Fruit fly (Drosophila melanogaster) whole organism, embryonic: ENCODE results near the gene br.
A peak's percentile ranks its signal among the peaks of the same experiment; 100 is the strongest.

Experiments
- Atf3 ChIP-seq: fragments of 200-800 bp; sonication (Bioruptor generic); optimal IDR thresholded peaks from 3 replicates; lab custom pipeline; 2016; ENCODE audit warnings: missing biosample characterization, missing genetic modification characterization
- B-H1 ChIP-seq: fragments of 200-800 bp; sonication (Bioruptor generic); IDR thresholded peaks from 3 replicates; pipeline ENCODE4 v1.3.6; 2022; ENCODE audit warnings: missing biosample characterization, missing genetic modification characterization
- CG10366 ChIP-seq: fragments of 200-800 bp; sonication (Bioruptor generic); IDR thresholded peaks from 2 replicates; pipeline ENCODE4 v1.3.6; 2022; ENCODE audit warnings: missing biosample characterization, missing genetic modification characterization
- CG11093 ChIP-seq: fragments of 200-800 bp; sonication (Bioruptor generic); IDR thresholded peaks from 3 replicates; pipeline ENCODE4 v1.3.6; 2022; ENCODE audit warnings: missing biosample characterization, missing genetic modification characterization
- CG11560 ChIP-seq: fragments of 200-800 bp; sonication (Bioruptor generic); IDR thresholded peaks from 3 replicates; pipeline ENCODE4 v1.3.6; 2022; ENCODE audit warnings: missing biosample characterization, missing genetic modification characterization
- CG13123 ChIP-seq: fragments of 200-800 bp; sonication (Bioruptor generic); optimal IDR thresholded peaks from 2 replicates; lab custom pipeline; 2016; ENCODE audit warnings: missing biosample characterization, missing genetic modification characterization
- CG13296 ChIP-seq: fragments of 200-800 bp; sonication (Bioruptor generic); optimal IDR thresholded peaks from 3 replicates; lab custom pipeline; 2018; ENCODE audit warnings: missing biosample characterization, mild to moderate bottlenecking, missing genetic modification characterization
- CG13424 ChIP-seq: fragments of 200-800 bp; sonication (Bioruptor generic); optimal IDR thresholded peaks from 2 replicates; lab custom pipeline; 2019; ENCODE audit warnings: missing biosample characterization, mild to moderate bottlenecking, missing genetic modification characterization, moderate library complexity
- CG14050 ChIP-seq: fragments of 200-800 bp; sonication (Bioruptor generic); IDR thresholded peaks from 3 replicates; pipeline ENCODE4 v1.3.6; 2022; ENCODE audit warnings: missing biosample characterization, missing genetic modification characterization
- CG15011 ChIP-seq: fragments of 200-800 bp; sonication (Bioruptor generic); optimal IDR thresholded peaks from 3 replicates; lab custom pipeline; 2018; ENCODE audit warnings: missing biosample characterization, mild to moderate bottlenecking, missing genetic modification characterization
- CG17385 ChIP-seq: fragments of 200-800 bp; sonication (Bioruptor generic); optimal IDR thresholded peaks from 3 replicates; lab custom pipeline; 2018; ENCODE audit warnings: missing biosample characterization, mild to moderate bottlenecking, missing genetic modification characterization
- CG18599 ChIP-seq: fragments of 200-800 bp; sonication (Bioruptor generic); optimal IDR thresholded peaks from 3 replicates; lab custom pipeline; 2017; ENCODE audit warnings: missing biosample characterization, missing genetic modification characterization, mild to moderate bottlenecking, moderate library complexity, missing genetic modification reagents
- CG2116 ChIP-seq: fragments of 200-800 bp; sonication (Bioruptor generic); optimal IDR thresholded peaks from 3 replicates; lab custom pipeline; 2018; ENCODE audit warnings: missing biosample characterization, mild to moderate bottlenecking, missing genetic modification characterization
- CG2129 ChIP-seq: fragments of 200-800 bp; sonication (Bioruptor generic); IDR thresholded peaks from 2 replicates; pipeline ENCODE4 v1.3.6; 2022; ENCODE audit warnings: missing biosample characterization, missing genetic modification characterization; ENCODE audit not compliant: partially characterized antibody
- CG2199 ChIP-seq: fragments of 200-800 bp; sonication (Bioruptor generic); IDR thresholded peaks from 3 replicates; pipeline ENCODE4 v1.3.6; 2022; ENCODE audit warnings: missing biosample characterization, missing genetic modification characterization
- CG2889 ChIP-seq: fragments of 200-800 bp; sonication (Bioruptor generic); IDR thresholded peaks from 3 replicates; pipeline ENCODE4 v1.3.6; 2022; ENCODE audit warnings: missing biosample characterization, missing genetic modification characterization
- CG31441 ChIP-seq: fragments of 200-800 bp; sonication (Bioruptor generic); IDR thresholded peaks from 2 replicates; pipeline ENCODE4 v1.3.6; 2022; ENCODE audit warnings: missing biosample characterization, missing genetic modification characterization
- CG3847 ChIP-seq: fragments of 200-800 bp; sonication (Bioruptor generic); IDR thresholded peaks from 2 replicates; pipeline ENCODE4 v1.3.6; 2022; ENCODE audit warnings: missing biosample characterization, missing genetic modification characterization
- CG43689 ChIP-seq: fragments of 200-800 bp; sonication (Bioruptor generic); IDR thresholded peaks from 2 replicates; pipeline ENCODE4 v1.3.6; 2022; ENCODE audit warnings: missing biosample characterization, missing genetic modification characterization
- CG4820 ChIP-seq: fragments of 200-800 bp; sonication (Bioruptor generic); optimal IDR thresholded peaks from 3 replicates; lab custom pipeline; 2016; ENCODE audit warnings: missing biosample characterization, missing genetic modification characterization
- CG6689 ChIP-seq: fragments of 200-800 bp; sonication (Bioruptor generic); IDR thresholded peaks from 2 replicates; pipeline ENCODE4 v1.3.6; 2022; ENCODE audit warnings: missing biosample characterization, missing genetic modification characterization
- CG7556 ChIP-seq: fragments of 200-800 bp; sonication (Bioruptor generic); optimal IDR thresholded peaks from 2 replicates; lab custom pipeline; 2017; ENCODE audit warnings: missing biosample characterization, mild to moderate bottlenecking, missing genetic modification characterization
- CG8944 ChIP-seq: fragments of 200-800 bp; sonication (Bioruptor generic); optimal IDR thresholded peaks from 3 replicates; lab custom pipeline; 2016; ENCODE audit warnings: missing biosample characterization, missing genetic modification characterization
- Dad ChIP-seq: fragments of 200-800 bp; sonication (Bioruptor generic); optimal IDR thresholded peaks from 3 replicates; lab custom pipeline; 2016; ENCODE audit warnings: missing biosample characterization, missing genetic modification characterization
- Dip3 ChIP-seq: fragments of 200-800 bp; sonication (Bioruptor generic); optimal IDR thresholded peaks from 3 replicates; lab custom pipeline; 2016; ENCODE audit warnings: missing biosample characterization, missing genetic modification characterization
- Drgx ChIP-seq: fragments of 200-800 bp; sonication (Bioruptor generic); IDR thresholded peaks from 2 replicates; pipeline ENCODE4 v1.3.6; 2022; ENCODE audit warnings: missing biosample characterization, missing genetic modification characterization
- Fer2 ChIP-seq: fragments of 200-800 bp; sonication (Bioruptor generic); optimal IDR thresholded peaks from 2 replicates; lab custom pipeline; 2018; ENCODE audit warnings: missing biosample characterization, mild to moderate bottlenecking, missing genetic modification characterization, moderate library complexity
- Gug ChIP-seq: fragments of 200-800 bp; sonication (Bioruptor generic); IDR thresholded peaks from 4 replicates; pipeline ENCODE4 v1.3.6; 2022; ENCODE audit warnings: missing biosample characterization, missing genetic modification characterization
- H2.0 ChIP-seq: fragments of 200-800 bp; sonication (Bioruptor generic); IDR thresholded peaks from 2 replicates; pipeline ENCODE4 v1.3.6; 2022; ENCODE audit warnings: missing biosample characterization, missing genetic modification characterization
- HLH54F ChIP-seq: fragments of 200-800 bp; sonication (Bioruptor generic); optimal IDR thresholded peaks from 3 replicates; lab custom pipeline; 2016; ENCODE audit warnings: missing biosample characterization, missing genetic modification characterization
- Mrtf ChIP-seq: fragments of 200-800 bp; sonication (Bioruptor generic); IDR thresholded peaks from 3 replicates; pipeline ENCODE4 v1.3.6; 2022; ENCODE audit warnings: missing biosample characterization, missing genetic modification characterization
- Taf1 ChIP-seq: fragments of 200-800 bp; sonication (Bioruptor generic); IDR thresholded peaks from 2 replicates; pipeline ENCODE4 v1.3.6; 2022; ENCODE audit warnings: missing biosample characterization, missing genetic modification characterization
- Vsx1 ChIP-seq: fragments of 200-800 bp; sonication (Bioruptor generic); optimal IDR thresholded peaks from 2 replicates; lab custom pipeline; 2017; ENCODE audit warnings: missing biosample characterization, mild to moderate bottlenecking, missing genetic modification characterization, missing genetic modification reagents
- ab ChIP-seq: fragments of 200-800 bp; sonication (Bioruptor generic); optimal IDR thresholded peaks from 2 replicates; lab custom pipeline; 2016; ENCODE audit warnings: missing biosample characterization, missing genetic modification characterization
- ash1 ChIP-seq: fragments of 200-800 bp; sonication (Bioruptor generic); optimal IDR thresholded peaks from 2 replicates; lab custom pipeline; 2018; ENCODE audit warnings: missing biosample characterization, mild to moderate bottlenecking, missing genetic modification characterization
- ato ChIP-seq: fragments of 200-800 bp; sonication (Bioruptor generic); IDR thresholded peaks from 2 replicates; pipeline ENCODE4 v1.3.6; 2022; ENCODE audit warnings: missing biosample characterization, missing genetic modification characterization; ENCODE audit not compliant: partially characterized antibody
- cato ChIP-seq: fragments of 200-800 bp; sonication (Bioruptor generic); optimal IDR thresholded peaks from 2 replicates; lab custom pipeline; 2016; ENCODE audit warnings: missing biosample characterization, missing genetic modification characterization, borderline replicate concordance
- dysf ChIP-seq: fragments of 200-800 bp; sonication (Bioruptor generic); IDR thresholded peaks from 3 replicates; pipeline ENCODE4 v1.3.6; 2022; ENCODE audit warnings: missing biosample characterization, missing genetic modification characterization
- grn ChIP-seq: fragments of 200-800 bp; sonication (Bioruptor generic); optimal IDR thresholded peaks from 3 replicates; lab custom pipeline; 2017; ENCODE audit warnings: missing biosample characterization, missing genetic modification characterization
- hth ChIP-seq: fragments of >200 bp; optimal IDR thresholded peaks from 2 replicates; lab custom pipeline; 2017; ENCODE audit warnings: inconsistent platforms
- kah ChIP-seq: fragments of 200-800 bp; sonication (Bioruptor generic); optimal IDR thresholded peaks from 2 replicates; lab custom pipeline; 2018; ENCODE audit warnings: missing biosample characterization, mild to moderate bottlenecking, missing genetic modification characterization
- knrl ChIP-seq: fragments of 200-800 bp; sonication (Bioruptor generic); IDR thresholded peaks from 3 replicates; pipeline ENCODE4 v1.3.6; 2022; ENCODE audit warnings: missing biosample characterization, missing genetic modification characterization; ENCODE audit not compliant: partially characterized antibody
- mam ChIP-seq: fragments of 200-800 bp; sonication (Bioruptor generic); optimal IDR thresholded peaks from 3 replicates; lab custom pipeline; 2016; ENCODE audit warnings: missing biosample characterization, missing genetic modification characterization
- phol ChIP-seq: fragments of 200-800 bp; sonication (Bioruptor generic); optimal IDR thresholded peaks from 3 replicates; lab custom pipeline; 2018; ENCODE audit warnings: missing biosample characterization, mild to moderate bottlenecking, missing genetic modification characterization, moderate library complexity
- pzg ChIP-seq: fragments of 200-800 bp; sonication (Bioruptor generic); optimal IDR thresholded peaks from 3 replicates; lab custom pipeline; 2018; ENCODE audit warnings: missing biosample characterization, mild to moderate bottlenecking, missing genetic modification characterization, moderate library complexity
- repo ChIP-seq: fragments of 200-800 bp; sonication (Bioruptor generic); optimal IDR thresholded peaks from 2 replicates; lab custom pipeline; 2016; ENCODE audit warnings: missing biosample characterization, missing genetic modification characterization
- sc ChIP-seq, 3 experiments: fragments of >200 bp in 2 of 3; fragments of 200-800 bp in 1 of 3; sonication (Bioruptor generic) in 1 of 3; optimal IDR thresholded peaks; 2 replicates in 2 of 3; 3 replicates in 1 of 3; lab custom pipeline; 2017; ENCODE audit warnings: mild to moderate bottlenecking in 1 of 3, missing biosample characterization in 1 of 3, missing genetic modification characterization in 1 of 3, missing genetic modification reagents in 1 of 3
- trem ChIP-seq: fragments of 200-800 bp; optimal IDR thresholded peaks from 3 replicates; lab custom pipeline; 2019; ENCODE audit warnings: missing biosample characterization, mild to moderate bottlenecking, missing genetic modification characterization, moderate library complexity
- vfl ChIP-seq: fragments of 200-800 bp; sonication (Bioruptor generic); optimal IDR thresholded peaks from 2 replicates; lab custom pipeline; 2016; ENCODE audit warnings: missing biosample characterization, missing genetic modification characterization
- z ChIP-seq: fragments of 200-800 bp; sonication (Bioruptor generic); IDR thresholded peaks from 3 replicates; pipeline ENCODE4 v1.3.6; 2022; ENCODE audit warnings: missing biosample characterization, missing genetic modification characterization
- zfh1 ChIP-seq: fragments of 200-800 bp; sonication (Bioruptor generic); IDR thresholded peaks from 3 replicates; pipeline ENCODE4 v1.3.6; 2022; ENCODE audit warnings: missing biosample characterization, missing genetic modification characterization

Gene br

DNA sequence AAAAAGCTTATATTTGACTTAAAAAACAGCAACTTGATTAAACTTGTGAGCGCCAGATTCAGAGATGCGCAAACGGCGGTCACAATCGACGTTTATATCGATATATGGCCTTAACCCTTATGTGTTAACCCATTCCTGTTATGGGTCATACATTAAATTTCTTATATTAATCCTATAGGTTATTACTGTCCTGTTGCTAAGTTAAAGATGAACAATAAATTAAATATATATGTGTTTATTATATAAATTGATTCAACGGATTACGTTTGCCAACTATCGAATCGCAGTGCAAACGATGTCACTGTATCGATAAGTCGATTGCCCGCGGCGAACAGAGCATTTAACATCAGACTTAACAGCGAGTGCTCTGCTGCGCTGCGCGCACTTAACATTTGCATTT lies 94.3 kb downstream of the br start, which contains the start of the genes CG3740 and hfw (continued):
- TF ChIP-seq trem (tag; lab: Kevin White, UChicago) (peak; percentile 74), CG7556 (GFP tag; lab: Kevin White, UChicago) (no peak), CG2199 (GFP tag; lab: Robert Waterston, UW) (0 out of 3 replicates have a peak, but pooled peaks have one; percentile 34), vfl (GFP tag; lab: Kevin White, UChicago) (no peak), hth (no peak), Vsx1 (GFP tag; lab: Kevin White, UChicago) (no peak), mam (peak; percentile 9), CG8944 (peak; percentile 20), CG13424 (tag; lab: Kevin White, UChicago) (peak; percentile 74), Fer2 (peak; percentile 46), CG6689 (GFP tag; lab: Robert Waterston, UW) (peak; percentile 78), CG4820 (GFP tag; lab: Kevin White, UChicago) (peak; percentile 50), Drgx (GFP tag; lab: Robert Waterston, UW) (peak; percentile 59), zfh1 (GFP tag; lab: Robert Waterston, UW) (peak; percentile 71), H2.0 (GFP tag; lab: Robert Waterston, UW) (peak; percentile 67), phol (tag; lab: Kevin White, UChicago) (peak; percentile 83), CG2129 (GFP tag; lab: Robert Waterston, UW) (peak; percentile 88), repo (GFP tag; lab: Kevin White, UChicago) (no peak), pzg (GFP tag; lab: Kevin White, UChicago) (peak; percentile 41), CG13123 (GFP tag; lab: Kevin White, UChicago) (no peak), CG2889 (GFP tag; lab: Robert Waterston, UW) (peak; percentile 53; the same call in 2 of the 3 replicates), Gug (GFP tag; lab: Robert Waterston, UW) (peak; percentile 51; the same call in 2 of the 4 replicates), CG14050 (GFP tag; lab: Robert Waterston, UW) (peak; percentile 62), z (GFP tag; lab: Robert Waterston, UW) (no peak), knrl (GFP tag; lab: Robert Waterston, UW) (peak; percentile 95), HLH54F (GFP tag; lab: Kevin White, UChicago) (no peak), kah (GFP tag; lab: Kevin White, UChicago) (no peak), CG10366 (peak; percentile 71), CG43689 (no peak), CG17385 (GFP tag; lab: Kevin White, UChicago) (peak; percentile 42), ash1 (GFP tag; lab: Kevin White, UChicago) (no peak), Dip3 (GFP tag; lab: Kevin White, UChicago) (peak; percentile 2), CG11093 (GFP tag; lab: Robert Waterston, UW) (peak; percentile 58; the same call in 2 of the 3 replicates), Atf3 (GFP tag; lab: Kevin White, UChicago) (no peak), Mrtf (GFP tag; lab: Robert Waterston, UW) (peak; percentile 51; the same call in 1 of the 3 replicates), CG18599 (GFP tag; lab: Kevin White, UChicago) (peak; percentile 68), cato (GFP tag; lab: Kevin White, UChicago) (peak; percentile 24), grn (GFP tag; lab: Kevin White, UChicago) (no peak), CG2116 (GFP tag; lab: Kevin White, UChicago) (peak; percentile 71), CG3847 (GFP tag; lab: Robert Waterston, UW) (peak; percentile 80), ato (peak; percentile 79), ab (GFP tag; lab: Kevin White, UChicago) (no peak), sc (optimal IDR thresholded peaks at IDR 0.05; lab: Kevin White, UChicago) (no peak), sc (GFP tag; optimal IDR thresholded peaks at IDR 0.05; lab: Kevin White, UChicago) (no peak), dysf (GFP tag; lab: Robert Waterston, UW) (peak; percentile 76), CG11560 (peak; percentile 35; the same call in 1 of the 3 replicates), CG31441 (GFP tag; lab: Robert Waterston, UW) (peak; percentile 78), CG13296 (GFP tag; lab: Kevin White, UChicago) (peak; percentile 36), Dad (GFP tag; lab: Kevin White, UChicago) (no peak), Taf1 (no peak), CG15011 (GFP tag; lab: Kevin White, UChicago) (no peak), B-H1 (GFP tag; lab: Robert Waterston, UW) (peak; percentile 48; the same call in 2 of the 3 replicates)
